Worm (Caenorhabditis elegans) whole organism, late embryonic: ENCODE measurements around the gene txt-17.

Experiments
- Y22D7AL.16 ChIP-seq: sonication (generic microtip); optimal IDR thresholded peaks from 2 replicates; lab custom pipeline; 2016; ENCODE audit warnings: missing genetic modification characterization, missing compliant biosample characterization
- ama-1 ChIP-seq: fragments of 150-350 bp; optimal IDR thresholded peaks from 2 replicates; lab custom pipeline; 2014
- ceh-18 ChIP-seq: sonication (generic microtip); optimal IDR thresholded peaks from 2 replicates; lab custom pipeline; 2016; ENCODE audit warnings: missing genetic modification characterization, missing compliant biosample characterization
- ceh-34 ChIP-seq: sonication (generic microtip); optimal IDR thresholded peaks from 2 replicates; lab custom pipeline; 2016; ENCODE audit warnings: mild to moderate bottlenecking, missing genetic modification characterization, missing compliant biosample characterization
- fkh-6 ChIP-seq: sonication (generic microtip); optimal IDR thresholded peaks from 2 replicates; lab custom pipeline; 2016; ENCODE audit warnings: missing genetic modification characterization, missing compliant biosample characterization
- pqm-1 ChIP-seq: sonication (generic microtip); optimal IDR thresholded peaks from 2 replicates; lab custom pipeline; 2016; ENCODE audit warnings: missing genetic modification characterization, missing compliant biosample characterization
- sox-4 ChIP-seq: sonication (generic microtip); optimal IDR thresholded peaks from 2 replicates; lab custom pipeline; 2017; ENCODE audit warnings: mild to moderate bottlenecking, missing genetic modification characterization, inconsistent platforms, missing compliant biosample characterization
- syd-9 ChIP-seq: sonication (generic microtip); optimal IDR thresholded peaks from 2 replicates; lab custom pipeline; 2016; ENCODE audit warnings: mild to moderate bottlenecking, missing genetic modification characterization, moderate library complexity, missing compliant biosample characterization

- no peak for TF ChIP-seq Y22D7AL.16 (tag; lab: Kevin White, UChicago)
- no peak for TF ChIP-seq ceh-34
- no peak for TF ChIP-seq ama-1 (lab: Kevin White, UChicago)
- TF ChIP-seq fkh-6 (tag; lab: Kevin White, UChicago): no peak
- TF ChIP-seq sox-4 (tag; lab: Kevin White, UChicago): no peak
- no peak for TF ChIP-seq ceh-18 (tag; lab: Kevin White, UChicago)
- no peak for TF ChIP-seq syd-9 (tag; lab: Kevin White, UChicago)
- no peak for TF ChIP-seq pqm-1
Observed at ce11 chrV:7046005-7046404, 7.0 kb downstream of the txt-17 start, which contains the start of gene F20A1.2.
